Fruit fly (Drosophila melanogaster): ENCODE results near the gene Ndc80.
A peak's percentile ranks its signal among the peaks of the same experiment; 100 is the strongest.

DNA sequence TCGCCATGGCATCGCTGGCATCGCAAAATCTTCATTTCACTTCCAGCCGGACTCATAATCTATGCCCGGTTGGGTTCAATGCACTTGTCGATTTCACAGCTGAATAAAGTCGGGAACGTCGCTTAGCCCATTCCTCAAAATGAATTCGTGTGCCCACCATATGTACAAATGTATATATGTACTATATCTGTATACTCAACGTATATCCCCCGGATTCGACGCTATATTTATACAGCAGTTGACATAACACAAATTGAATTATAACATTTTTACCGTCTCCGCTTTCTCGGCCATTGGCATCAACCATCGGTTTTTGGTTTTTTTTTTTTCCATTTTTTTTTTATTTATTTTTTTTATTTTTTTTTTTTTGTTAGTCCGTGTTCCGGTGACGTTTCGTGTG lies 41.6 kb downstream of the Ndc80 start:
- no peak for TF ChIP-seq lola (GFP tag; optimal IDR thresholded peaks at IDR 0.05)
- no peak for TF ChIP-seq Rel (GFP tag; optimal IDR thresholded peaks at IDR 0.05)
- peak; percentile 58 for TF ChIP-seq Rel (tag; optimal IDR thresholded peaks at IDR 0.05)
- no peak for TF ChIP-seq jim (GFP tag; optimal IDR thresholded peaks at IDR 0.05)
- TF ChIP-seq pan (optimal IDR thresholded peaks at IDR 0.05), result no peak
- TF ChIP-seq CG32264 (GFP tag; optimal IDR thresholded peaks at IDR 0.05), result peak; percentile 34
- TF ChIP-seq Dif (GFP tag; optimal IDR thresholded peaks at IDR 0.05; ENCODE audit: partially characterized antibody), result no peak
- no peak for TF ChIP-seq Abd-B (GFP tag; optimal IDR thresholded peaks at IDR 0.05)
- peak; percentile 50 for TF ChIP-seq Hnf4 (GFP tag; optimal IDR thresholded peaks at IDR 0.05)
- peak; percentile 36 for TF ChIP-seq GATAd (GFP tag; optimal IDR thresholded peaks at IDR 0.05)
- peak; percentile 24 for TF ChIP-seq psq (GFP tag; optimal IDR thresholded peaks at IDR 0.05)

Data from whole organism, wandering third instar larva.